Worm (Caenorhabditis elegans) whole organism, late embryonic: Measurements from ENCODE around the gene C02B8.6.

Experiments
- ama-1 ChIP-seq: fragments of 150-350 bp; optimal IDR thresholded peaks from 2 replicates; lab custom pipeline; 2014
- elt-2 ChIP-seq: sonication (generic microtip); optimal IDR thresholded peaks from 2 replicates; lab custom pipeline; 2016; ENCODE audit warnings: missing genetic modification reagents, missing genetic modification characterization, missing compliant biosample characterization
- fkh-10 ChIP-seq: fragments of 150-350 bp; optimal IDR thresholded peaks from 2 replicates; lab custom pipeline; 2014; ENCODE audit warnings: missing biosample characterization, missing genetic modification reagents, missing genetic modification characterization

ce11 chrX:8086450-8086724 lies 49.7 kb downstream of the C02B8.6 start, which contains the start of gene dao-3:
- TF ChIP-seq ama-1 (lab: Kevin White, UChicago) (no peak), fkh-10 (GFP tag; lab: Kevin White, UChicago) (no peak), elt-2 (tag; lab: Kevin White, UChicago) (no peak)
